Worm (Caenorhabditis elegans): ENCODE data around the gene Y37H2A.11.

The Y37H2A.11 gene

ce11 chrV:18142549-18142948, 1.3 kb downstream of the Y37H2A.11 start, which contains the start of gene Y37H2A.13:
Gene Y37H2A.13, plus strand, starts transcription at chrV:18142849.
- TF ChIP-seq nhr-76 (tag; optimal IDR thresholded peaks at IDR 0.05) = no peak
- TF ChIP-seq sem-2 (GFP tag; optimal IDR thresholded peaks at IDR 0.05) = no peak
- no peak for TF ChIP-seq mls-2 (tag; optimal IDR thresholded peaks at IDR 0.05)
- no peak for TF ChIP-seq mep-1 (tag; optimal IDR thresholded peaks at IDR 0.05)
- no peak for TF ChIP-seq ceh-39 (tag; optimal IDR thresholded peaks at IDR 0.05)
- no peak for TF ChIP-seq cnd-1 (tag; optimal IDR thresholded peaks at IDR 0.05)
- no peak for TF ChIP-seq ces-1 (GFP tag; optimal IDR thresholded peaks at IDR 0.05)
- TF ChIP-seq lin-32 (GFP tag; optimal IDR thresholded peaks at IDR 0.05) = no peak

DNA sequence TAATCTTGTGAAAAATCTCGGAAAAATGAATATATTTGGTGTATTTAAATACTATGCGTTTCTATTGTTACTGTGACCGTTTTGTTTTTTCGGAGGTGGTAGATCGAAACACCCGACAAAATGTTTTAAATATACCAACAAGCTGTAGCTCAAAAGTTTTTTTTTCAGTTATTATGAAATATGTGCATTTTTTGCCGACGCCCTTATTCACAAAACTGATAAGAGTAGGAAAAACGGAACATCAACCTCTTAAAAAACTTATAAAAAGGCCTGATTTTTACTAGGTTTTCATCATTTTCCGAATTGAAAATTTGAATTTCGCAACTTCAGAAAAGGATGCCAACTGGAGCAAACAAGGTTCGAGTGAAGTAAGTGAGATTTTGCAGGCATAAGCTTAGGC, 2.2 kb downstream of the Y37H2A.11 start, which contains the start of gene Y37H2A.14:
Gene Y37H2A.14, plus strand, starts transcription at position 301 of the 400 bp plus-strand sequence.
- TF ChIP-seq bed-3 (GFP tag; optimal IDR thresholded peaks at IDR 0.05) (no peak), nhr-2 (tag; optimal IDR thresholded peaks at IDR 0.05) (no peak), nhr-76 (tag; optimal IDR thresholded peaks at IDR 0.05) (no peak), pha-4 (tag; optimal IDR thresholded peaks at IDR 0.05) (no peak), unc-120 (tag; optimal IDR thresholded peaks at IDR 0.05; ENCODE audit: poor library complexity, severe bottlenecking) (no peak), unc-39 (tag; optimal IDR thresholded peaks at IDR 0.05) (no peak)

ce11 chrV:18144442-18144841, 3.2 kb downstream of the Y37H2A.11 start:
- TF ChIP-seq elt-3 (tag; optimal IDR thresholded peaks at IDR 0.05) (no peak), nhr-28 (tag; optimal IDR thresholded peaks at IDR 0.05) (no peak), ham-2 (GFP tag; optimal IDR thresholded peaks at IDR 0.05) (no peak), tbx-8 (GFP tag; optimal IDR thresholded peaks at IDR 0.05) (no peak), unc-62 (GFP tag; optimal IDR thresholded peaks at IDR 0.05) (no peak), sptf-1 (tag; optimal IDR thresholded peaks at IDR 0.05) (no peak), hlh-1 (tag; optimal IDR thresholded peaks at IDR 0.05) (no peak), drap-1 (GFP tag; optimal IDR thresholded peaks at IDR 0.05) (no peak), ces-1 (GFP tag; optimal IDR thresholded peaks at IDR 0.05) (no peak), mls-2 (tag; optimal IDR thresholded peaks at IDR 0.05) (no peak), nhr-2 (tag; optimal IDR thresholded peaks at IDR 0.05) (no peak)

DNA sequence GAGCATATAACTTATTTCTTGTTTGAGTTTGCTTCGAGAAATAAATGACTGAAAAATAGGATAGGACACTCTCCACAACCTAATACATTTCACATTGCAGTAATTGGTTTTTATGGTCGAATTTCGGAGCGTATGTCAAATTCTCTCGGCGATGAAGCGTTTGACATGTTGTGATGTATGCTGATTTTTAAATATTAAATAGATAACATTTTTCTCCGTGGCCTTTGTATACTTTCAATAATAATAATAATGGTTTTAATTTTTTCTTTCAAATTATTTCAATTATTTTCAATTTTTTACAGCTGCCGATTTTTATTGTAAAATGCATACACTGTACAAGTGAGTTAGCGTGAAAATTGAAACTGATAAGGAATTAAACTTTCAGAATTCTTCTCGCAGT, 4.8 kb downstream of the Y37H2A.11 start, which contains the start of gene C14A6.3:
Gene C14A6.3, plus strand, starts transcription at position 301 of the 400 bp plus-strand sequence.
- TF ChIP-seq lin-32 (GFP tag; optimal IDR thresholded peaks at IDR 0.05) (no peak), drap-1 (GFP tag; optimal IDR thresholded peaks at IDR 0.05) (no peak), ces-1 (GFP tag; optimal IDR thresholded peaks at IDR 0.05) (no peak), nhr-76 (tag; optimal IDR thresholded peaks at IDR 0.05) (no peak), zip-8 (tag; optimal IDR thresholded peaks at IDR 0.05) (no peak), nhr-28 (tag; optimal IDR thresholded peaks at IDR 0.05) (no peak), unc-120 (tag; optimal IDR thresholded peaks at IDR 0.05; ENCODE audit: poor library complexity, severe bottlenecking) (no peak)

DNA sequence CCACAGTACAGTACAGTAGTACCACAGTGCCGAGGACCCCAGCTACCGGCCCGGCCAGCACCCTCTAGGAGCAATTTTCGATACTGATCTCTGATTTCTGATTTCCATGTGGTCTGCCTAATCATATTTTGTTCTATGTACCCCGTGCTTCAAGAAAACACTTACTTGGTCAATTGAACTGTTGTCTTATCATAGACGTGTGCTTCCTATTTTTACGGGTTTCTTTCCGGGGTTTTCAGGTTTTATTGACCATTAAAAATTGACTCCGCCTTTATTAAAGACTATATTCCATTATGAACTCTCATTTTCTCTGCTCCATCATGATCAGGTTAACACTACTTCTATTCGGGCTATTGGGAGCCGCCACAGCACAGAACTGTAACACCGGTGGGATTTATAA, 16.4 kb downstream of the Y37H2A.11 start, which contains the start of gene clec-48:
Gene clec-48, plus strand, starts transcription at position 320 of the 400 bp plus-strand sequence.
- TF ChIP-seq lsy-2 (tag; optimal IDR thresholded peaks at IDR 0.05) (no peak), nhr-76 (tag; optimal IDR thresholded peaks at IDR 0.05) (no peak), hlh-1 (tag; optimal IDR thresholded peaks at IDR 0.05) (no peak), zip-8 (tag; optimal IDR thresholded peaks at IDR 0.05) (no peak), sem-2 (GFP tag; optimal IDR thresholded peaks at IDR 0.05) (no peak), ztf-11 (tag; optimal IDR thresholded peaks at IDR 0.05) (no peak), flh-1 (GFP tag; optimal IDR thresholded peaks at IDR 0.05) (no peak), mab-5 (tag; optimal IDR thresholded peaks at IDR 0.05) (no peak), sptf-1 (tag; optimal IDR thresholded peaks at IDR 0.05) (no peak), elt-3 (tag; optimal IDR thresholded peaks at IDR 0.05) (no peak), ceh-83 (GFP tag; optimal IDR thresholded peaks at IDR 0.05) (no peak), ceh-39 (tag; optimal IDR thresholded peaks at IDR 0.05) (no peak), unc-120 (tag; optimal IDR thresholded peaks at IDR 0.05; ENCODE audit: poor library complexity, severe bottlenecking) (no peak), ceh-43 (GFP tag; optimal IDR thresholded peaks at IDR 0.05) (no peak), unc-39 (tag; optimal IDR thresholded peaks at IDR 0.05) (no peak), ces-1 (GFP tag; optimal IDR thresholded peaks at IDR 0.05) (no peak), lin-32 (GFP tag; optimal IDR thresholded peaks at IDR 0.05) (no peak), ham-2 (GFP tag; optimal IDR thresholded peaks at IDR 0.05) (no peak), unc-62 (GFP tag; optimal IDR thresholded peaks at IDR 0.05) (no peak), cnd-1 (tag; optimal IDR thresholded peaks at IDR 0.05) (no peak)

- TF ChIP-seq sem-2 (GFP tag; optimal IDR thresholded peaks at IDR 0.05) = no peak
Observed at ce11 chrV:18158172-18158571, 16.9 kb downstream of the Y37H2A.11 start.
